Worm (Caenorhabditis elegans): ENCODE results near the gene lec-4.

Gene lec-4

ce11 chrIII:3729520-3729919 lies 43.6 kb downstream of the lec-4 start, which contains the start of gene F34D10.9:
Gene F34D10.9, minus strand, starts transcription at chrIII:3729620.
- TF ChIP-seq him-1 (tag; optimal IDR thresholded peaks at IDR 0.05) (no peak), dao-5 (tag; optimal IDR thresholded peaks at IDR 0.05) (no peak), W03F9.2 (tag; optimal IDR thresholded peaks at IDR 0.05) (no peak)

DNA sequence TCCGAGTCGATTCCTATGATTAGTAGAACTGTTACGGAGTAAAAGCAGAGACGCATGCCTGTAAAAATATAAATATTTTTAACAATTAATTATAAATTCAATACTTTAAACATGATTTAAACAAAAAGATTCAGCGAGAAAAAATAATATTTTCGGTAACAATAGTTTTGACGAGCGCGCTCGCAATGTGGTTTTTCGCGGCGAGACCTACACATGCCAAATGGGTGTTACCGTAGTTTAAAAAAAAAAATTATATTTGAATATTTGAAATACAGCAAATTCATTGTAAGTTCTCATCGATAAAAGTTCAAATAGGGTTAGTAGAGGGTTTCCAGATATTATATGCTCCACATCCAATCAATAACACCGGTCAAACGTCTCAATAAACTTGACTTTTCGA lies 46.7 kb downstream of the lec-4 start, which contains the start of gene gldi-5:
Gene gldi-5, minus strand, starts transcription at position 58 of the 400 bp plus-strand sequence.
- no peak for TF ChIP-seq W03F9.2 (tag; optimal IDR thresholded peaks at IDR 0.05)

ce11 chrIII:3724880-3725279 lies 48.2 kb downstream of the lec-4 start, which contains the start of gene C14B1.12:
Gene C14B1.12, minus strand, starts transcription at chrIII:3724980.
- no peak for TF ChIP-seq W03F9.2 (tag; optimal IDR thresholded peaks at IDR 0.05)
- no peak for TF ChIP-seq him-1 (tag; optimal IDR thresholded peaks at IDR 0.05)
- TF ChIP-seq dao-5 (tag; optimal IDR thresholded peaks at IDR 0.05): no peak

DNA sequence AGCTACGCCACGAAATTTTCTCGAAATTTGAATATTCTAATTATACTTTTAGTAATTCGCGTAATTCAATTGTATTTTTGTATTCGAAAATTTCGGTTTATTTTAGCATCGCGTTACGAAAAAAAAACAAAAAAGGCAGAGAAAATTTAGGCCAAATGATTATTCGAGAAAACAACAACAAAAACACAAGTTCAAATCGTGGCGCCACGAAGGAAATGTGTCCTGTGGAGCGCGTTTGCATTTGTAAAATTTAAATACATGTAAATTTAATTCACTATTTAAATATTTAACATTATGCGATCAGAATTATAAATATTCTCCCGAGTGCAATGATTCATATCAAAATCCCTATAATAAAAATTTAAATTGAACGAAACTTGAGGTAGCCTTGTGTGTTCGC lies 49.4 kb downstream of the lec-4 start:
- TF ChIP-seq him-1 (tag; optimal IDR thresholded peaks at IDR 0.05): no peak
- TF ChIP-seq dao-5 (tag; optimal IDR thresholded peaks at IDR 0.05): no peak
- no peak for TF ChIP-seq W03F9.2 (tag; optimal IDR thresholded peaks at IDR 0.05)

Data from whole organism, L4/young adult.